Worm (Caenorhabditis elegans) whole organism, L4 larva: Measurements from ENCODE around the gene C38H2.2.

ENCODE experiments used
- egl-27 ChIP-seq: sonication (generic microtip); optimal IDR thresholded peaks from 3 replicates; lab custom pipeline; 2017; ENCODE audit warnings: missing biosample characterization, missing genetic modification reagents, missing genetic modification characterization
- nhr-237 ChIP-seq: sonication (generic microtip); optimal IDR thresholded peaks from 2 replicates; lab custom pipeline; 2017; ENCODE audit warnings: missing biosample characterization, missing genetic modification characterization
- pha-4 ChIP-seq, 2 experiments: fragments of 150-350 bp in 1 of 2; fragments of 200-800 bp in 1 of 2; sonication (Bioruptor generic) in 1 of 2; IDR thresholded peaks in 1 of 2; optimal IDR thresholded peaks in 1 of 2; 2 replicates each; pipeline versions ENCODE4 v1.3.6 to Lab custom; 2014 to 2022; ENCODE audit warnings: missing genetic modification characterization in 2 of 2, missing genetic modification reagents in 2 of 2, missing biosample characterization in 1 of 2, missing compliant biosample characterization in 1 of 2
- unc-62 ChIP-seq, 3 experiments: fragments of 150-350 bp in 1 of 3; sonication (generic microtip); optimal IDR thresholded peaks in 2 of 3; peaks in 1 of 3; 1 replicate in 1 of 3; 2 replicates in 2 of 3; lab custom pipeline; 2014 to 2017; ENCODE audit warnings: missing biosample characterization in 3 of 3, missing genetic modification characterization in 3 of 3, missing genetic modification reagents in 3 of 3, missing genotype in 1 of 3
- ztf-7 ChIP-seq: fragments of 150-350 bp; optimal IDR thresholded peaks from 2 replicates; lab custom pipeline; 2014; ENCODE audit warnings: missing biosample characterization, missing genetic modification characterization

DNA sequence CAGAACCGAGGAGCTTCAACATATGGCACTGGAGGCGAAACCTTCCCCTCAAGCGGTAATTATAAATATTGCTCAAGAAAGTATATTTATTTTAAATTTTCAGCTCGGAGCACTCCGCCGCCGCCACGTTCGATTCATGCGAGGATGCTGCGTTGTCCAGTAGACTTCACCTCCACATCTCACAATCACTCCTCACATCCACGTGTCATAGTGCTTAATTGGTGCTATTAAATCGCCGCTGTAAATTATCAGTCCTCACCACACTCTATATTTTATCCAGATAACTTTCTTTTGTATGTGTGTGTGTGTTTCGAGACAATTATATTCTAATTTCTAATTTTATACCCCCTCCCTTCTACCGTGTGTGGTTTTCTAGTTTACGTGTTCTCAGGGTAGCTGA is 27.0 kb upstream of the C38H2.2 start:
- TF ChIP-seq egl-27 (no peak), pha-4 (GFP tag; IDR thresholded peaks at IDR 0.05; lab: Robert Waterston, UW) (no peak), pha-4 (tag; optimal IDR thresholded peaks at IDR 0.05; lab: Kevin White, UChicago) (no peak), unc-62 (GFP tag; optimal IDR thresholded peaks at IDR 0.05 in 1 of 2; lab: Kevin White, UChicago) (no peak), unc-62 (tag; optimal IDR thresholded peaks at IDR 0.05; lab: Kevin White, UChicago) (no peak), ztf-7 (tag; lab: Kevin White, UChicago) (no peak), nhr-237 (no peak)
